Worm (Caenorhabditis elegans) whole organism, young adult: ENCODE results near the gene ubxn-4.

Experiments
- F23B12.7 ChIP-seq: sonication (generic microtip); optimal IDR thresholded peaks from 2 replicates; lab custom pipeline; 2017; ENCODE audit warnings: missing genetic modification characterization, mild to moderate bottlenecking, missing compliant biosample characterization, antibody characterized with exemption, moderate library complexity; ENCODE audit not compliant: insufficient read depth
- F33H1.4 ChIP-seq: fragments of 200-800 bp; sonication (Bioruptor generic); IDR thresholded peaks from 2 replicates; pipeline ENCODE4 v1.3.6; 2022; ENCODE audit warnings: missing genetic modification reagents, missing genetic modification characterization, missing compliant biosample characterization
- F49E8.2 ChIP-seq: sonication (generic microtip); optimal IDR thresholded peaks from 3 replicates; lab custom pipeline; 2017; ENCODE audit warnings: missing genetic modification characterization, mild to moderate bottlenecking, missing compliant biosample characterization, antibody characterized with exemption, moderate library complexity; ENCODE audit not compliant: insufficient read depth
- Y56A3A.18 ChIP-seq: fragments of 200-800 bp; sonication (Bioruptor generic); IDR thresholded peaks from 2 replicates; pipeline ENCODE4 v1.3.6; 2022; ENCODE audit warnings: missing genetic modification reagents, missing genetic modification characterization, missing compliant biosample characterization
- Y67H2A.10 ChIP-seq: fragments of 200-800 bp; sonication (Bioruptor generic); conservative IDR thresholded peaks from 2 replicates; pipeline ENCODE4 v1.3.6; 2022; ENCODE audit warnings: missing genetic modification reagents, missing genetic modification characterization, missing compliant biosample characterization
- Y79H2A.3 ChIP-seq: fragments of 200-800 bp; sonication (Bioruptor generic); conservative IDR thresholded peaks from 2 replicates; pipeline ENCODE4 v1.3.6; 2022; ENCODE audit warnings: missing genetic modification reagents, missing genetic modification characterization, missing compliant biosample characterization
- atf-7 ChIP-seq: sonication (generic microtip); optimal IDR thresholded peaks from 2 replicates; lab custom pipeline; 2017; ENCODE audit warnings: mild to moderate bottlenecking, missing genetic modification characterization, missing compliant biosample characterization
- athp-1 ChIP-seq: sonication (generic microtip); optimal IDR thresholded peaks from 2 replicates; lab custom pipeline; 2017; ENCODE audit warnings: mild to moderate bottlenecking, missing genetic modification characterization, missing compliant biosample characterization
- bed-2 ChIP-seq: fragments of 200-800 bp; sonication (Bioruptor generic); IDR thresholded peaks from 2 replicates; pipeline ENCODE4 v1.3.6; 2022; ENCODE audit warnings: missing genetic modification reagents, missing genetic modification characterization, missing compliant biosample characterization
- cebp-1 ChIP-seq, 2 experiments: fragments of 200-800 bp in 1 of 2; sonication (Bioruptor generic) in 1 of 2; sonication (generic microtip) in 1 of 2; IDR thresholded peaks in 1 of 2; optimal IDR thresholded peaks in 1 of 2; 2 replicates each; pipeline versions ENCODE4 v1.3.6 to Lab custom; 2017 to 2022; ENCODE audit warnings: missing compliant biosample characterization in 2 of 2, missing genetic modification characterization in 2 of 2, mild to moderate bottlenecking in 1 of 2, missing genetic modification reagents in 1 of 2, moderate library complexity in 1 of 2
- ceh-100 ChIP-seq: fragments of 200-800 bp; sonication (Bioruptor generic); IDR thresholded peaks from 2 replicates; pipeline ENCODE4 v1.3.6; 2022; ENCODE audit warnings: missing genetic modification reagents, missing genetic modification characterization, missing compliant biosample characterization
- ceh-40 ChIP-seq: fragments of 200-800 bp; sonication (Bioruptor generic); IDR thresholded peaks from 2 replicates; pipeline ENCODE4 v1.3.6; 2022; ENCODE audit warnings: missing genetic modification characterization, missing compliant biosample characterization
- ceh-58 ChIP-seq: fragments of 200-800 bp; sonication (Bioruptor generic); IDR thresholded peaks from 2 replicates; pipeline ENCODE4 v1.3.6; 2022; ENCODE audit warnings: missing genetic modification characterization, missing compliant biosample characterization
- ceh-79 ChIP-seq: sonication (generic microtip); optimal IDR thresholded peaks from 2 replicates; lab custom pipeline; 2017; ENCODE audit warnings: mild to moderate bottlenecking, missing genetic modification characterization, missing compliant biosample characterization
- chd-7 ChIP-seq: sonication (generic microtip); optimal IDR thresholded peaks from 2 replicates; lab custom pipeline; 2016; ENCODE audit warnings: mild to moderate bottlenecking, missing genetic modification characterization, moderate library complexity, missing compliant biosample characterization
- dpff-1 ChIP-seq: sonication (generic microtip); optimal IDR thresholded peaks from 2 replicates; lab custom pipeline; 2017; ENCODE audit warnings: mild to moderate bottlenecking, missing genetic modification characterization, missing compliant biosample characterization
- efl-1 ChIP-seq: fragments of 150-350 bp; optimal IDR thresholded peaks from 2 replicates; lab custom pipeline; 2014; ENCODE audit warnings: missing biosample characterization, missing genetic modification reagents, missing genetic modification characterization
- egl-18 ChIP-seq: fragments of 200-800 bp; sonication (Bioruptor generic); IDR thresholded peaks from 2 replicates; pipeline ENCODE4 v1.3.6; 2022; ENCODE audit warnings: missing genetic modification reagents, missing genetic modification characterization, missing compliant biosample characterization
- egrh-3 ChIP-seq: fragments of 200-800 bp; sonication (Bioruptor generic); IDR thresholded peaks from 2 replicates; pipeline ENCODE4 v1.3.6; 2022; ENCODE audit warnings: missing genetic modification reagents, missing genetic modification characterization, missing compliant biosample characterization
- hlh-26 ChIP-seq: fragments of 200-800 bp; sonication (Bioruptor generic); conservative IDR thresholded peaks from 2 replicates; pipeline ENCODE4 v1.3.6; 2022; ENCODE audit warnings: missing genetic modification reagents, missing genetic modification characterization, missing compliant biosample characterization
- hmg-1.2 ChIP-seq: fragments of 200-800 bp; sonication (Bioruptor generic); IDR thresholded peaks from 2 replicates; pipeline ENCODE4 v1.3.6; 2022; ENCODE audit warnings: missing genetic modification reagents, missing genetic modification characterization, missing compliant biosample characterization
- hsf-1 ChIP-seq: fragments of 200-800 bp; sonication (Bioruptor generic); IDR thresholded peaks from 2 replicates; pipeline ENCODE4 v1.3.6; 2022; ENCODE audit warnings: missing genetic modification reagents, missing genetic modification characterization, missing compliant biosample characterization
- lin-35 ChIP-seq, 3 experiments: fragments of 150-350 bp in 2 of 3; sonication (generic microtip) in 1 of 3; optimal IDR thresholded peaks; 2 replicates each; lab custom pipeline; 2014 to 2018; ENCODE audit warnings: missing biosample characterization in 3 of 3, missing genetic modification characterization in 3 of 3, missing genetic modification reagents in 3 of 3
- lin-54 ChIP-seq: fragments of 200-800 bp; sonication (Bioruptor generic); optimal IDR thresholded peaks from 2 replicates; lab custom pipeline; 2018; ENCODE audit warnings: mild to moderate bottlenecking, missing genetic modification characterization, missing compliant biosample characterization
- lsl-1 ChIP-seq: fragments of 200-800 bp; sonication (Bioruptor generic); optimal IDR thresholded peaks from 2 replicates; lab custom pipeline; 2018; ENCODE audit warnings: mild to moderate bottlenecking, missing genetic modification characterization, moderate library complexity, missing compliant biosample characterization
- madf-3 ChIP-seq: fragments of 200-800 bp; sonication (Bioruptor generic); IDR thresholded peaks from 2 replicates; pipeline ENCODE4 v1.3.6; 2022; ENCODE audit warnings: missing genetic modification reagents, missing genetic modification characterization, missing compliant biosample characterization
- madf-6 ChIP-seq: fragments of 200-800 bp; sonication (Bioruptor generic); IDR thresholded peaks from 2 replicates; pipeline ENCODE4 v1.3.6; 2022; ENCODE audit warnings: missing genetic modification reagents, missing genetic modification characterization, missing compliant biosample characterization
- mel-28 ChIP-seq: sonication (generic microtip); optimal IDR thresholded peaks from 2 replicates; lab custom pipeline; 2016; ENCODE audit warnings: borderline replicate concordance, mild to moderate bottlenecking, missing genetic modification characterization, missing compliant biosample characterization
- mes-4 ChIP-seq: sonication (generic microtip); optimal IDR thresholded peaks from 2 replicates; lab custom pipeline; 2016; ENCODE audit warnings: missing genotype, missing genetic modification characterization, missing compliant biosample characterization
- nfyb-1 ChIP-seq: fragments of 200-800 bp; sonication (Bioruptor generic); IDR thresholded peaks from 2 replicates; pipeline ENCODE4 v1.3.6; 2022; ENCODE audit warnings: missing genetic modification reagents, missing genetic modification characterization, missing compliant biosample characterization
- pbrm-1 ChIP-seq: fragments of 200-800 bp; sonication (Bioruptor generic); IDR thresholded peaks from 2 replicates; pipeline ENCODE4 v1.3.6; 2022; ENCODE audit warnings: missing genetic modification reagents, missing genetic modification characterization, missing compliant biosample characterization
- rpc-1 ChIP-seq, 2 experiments: fragments of 150-350 bp in 1 of 2; sonication (generic microtip) in 1 of 2; optimal IDR thresholded peaks; 2 replicates each; lab custom pipeline; 2014 to 2018; ENCODE audit warnings: missing biosample characterization in 1 of 2, missing genetic modification characterization in 1 of 2, missing genetic modification reagents in 1 of 2, missing genotype in 1 of 2
- snpc-1.3 ChIP-seq: sonication (generic microtip); optimal IDR thresholded peaks from 2 replicates; lab custom pipeline; 2017; ENCODE audit warnings: missing genetic modification characterization, mild to moderate bottlenecking, missing compliant biosample characterization, antibody characterized with exemption, moderate library complexity, missing genotype, missing genetic modification reagents; ENCODE audit not compliant: insufficient read depth
- snpc-4 ChIP-seq, 5 experiments: fragments of 150-350 bp in 1 of 5; sonication (generic microtip) in 4 of 5; optimal IDR thresholded peaks; 2 replicates each; lab custom pipeline; 2014 to 2018; ENCODE audit warnings: missing genetic modification characterization in 5 of 5, missing biosample characterization in 3 of 5, antibody characterized with exemption in 2 of 5, mild to moderate bottlenecking in 2 of 5, missing compliant biosample characterization in 2 of 5, missing genotype in 2 of 5, moderate library complexity in 2 of 5, missing genetic modification reagents in 1 of 5
- tlf-1 ChIP-seq: fragments of 200-800 bp; sonication (Bioruptor generic); optimal IDR thresholded peaks from 2 replicates; lab custom pipeline; 2018; ENCODE audit warnings: mild to moderate bottlenecking, missing genetic modification characterization, missing compliant biosample characterization
- unc-130 ChIP-seq: sonication (generic microtip); optimal IDR thresholded peaks from 2 replicates; lab custom pipeline; 2016; ENCODE audit warnings: missing genetic modification reagents, missing genetic modification characterization, missing compliant biosample characterization
- xnd-1 ChIP-seq: sonication (generic microtip); optimal IDR thresholded peaks from 2 replicates; lab custom pipeline; 2016; ENCODE audit warnings: missing genotype, missing genetic modification reagents, missing genetic modification characterization, missing compliant biosample characterization
- ztf-26 ChIP-seq: sonication (generic microtip); optimal IDR thresholded peaks from 2 replicates; lab custom pipeline; 2017; ENCODE audit warnings: missing genetic modification characterization, missing compliant biosample characterization

ubxn-4 gene

ce11 chrIII:8449160-8449807 lies 43.9 kb upstream of the ubxn-4 start, which contains the start of gene mrpl-32 (continued):
- TF ChIP-seq xnd-1 (tag; lab: Kevin White, UChicago) = peak; percentile 38
- TF ChIP-seq egl-18 (GFP tag; lab: Robert Waterston, UW) = no peak
- no peak for TF ChIP-seq madf-3
- peak; percentile 33 for TF ChIP-seq chd-7 (tag; lab: Kevin White, UChicago)
- TF ChIP-seq atf-7 (tag; lab: Kevin White, UChicago) = peak; percentile 39
- TF ChIP-seq hlh-26 (GFP tag; lab: Robert Waterston, UW) = no peak
- TF ChIP-seq ceh-100 = 0 out of 2 replicates have a peak, but pooled peaks have one; percentile 22
- TF ChIP-seq F23B12.7 = peak; percentile 16
- peak; percentile 46 for TF ChIP-seq snpc-4 (GFP tag; optimal IDR thresholded peaks at IDR 0.05; lab: Kevin White, UChicago)
- TF ChIP-seq snpc-4 (tag; optimal IDR thresholded peaks at IDR 0.05; lab: Kevin White, UChicago) = peak in 2 of 4 experiments; percentile 21 to 64
- TF ChIP-seq egrh-3 (GFP tag; lab: Robert Waterston, UW) = no peak
- peak; percentile 68; the same call in 1 of the 2 replicates for TF ChIP-seq nfyb-1 (GFP tag; lab: Robert Waterston, UW)
- peak; percentile 35 for TF ChIP-seq tlf-1
- TF ChIP-seq dpff-1 = peak; percentile 12
- peak; percentile 27; the same call in 1 of the 2 replicates for TF ChIP-seq hmg-1.2 (GFP tag; lab: Robert Waterston, UW)
- no peak for TF ChIP-seq bed-2 (GFP tag; lab: Robert Waterston, UW)
- peak; percentile 87 for TF ChIP-seq hsf-1 (GFP tag; lab: Robert Waterston, UW)
- TF ChIP-seq Y79H2A.3 (GFP tag; lab: Robert Waterston, UW) = 0 out of 2 replicates have a peak, but pooled peaks have one; percentile 19
- peak; percentile 31 for TF ChIP-seq unc-130 (GFP tag; lab: Kevin White, UChicago)
- TF ChIP-seq efl-1 (GFP tag; lab: Kevin White, UChicago) = peak; percentile 8
- TF ChIP-seq pbrm-1 (GFP tag; lab: Robert Waterston, UW) = 0 out of 2 replicates have a peak, but pooled peaks have one; percentile 19
- TF ChIP-seq ceh-58 (GFP tag; lab: Robert Waterston, UW) = 0 out of 2 replicates have a peak, but pooled peaks have one; percentile 11
- TF ChIP-seq mel-28 (tag; lab: Kevin White, UChicago) = no peak
- no peak for TF ChIP-seq Y67H2A.10 (GFP tag; lab: Robert Waterston, UW)
- no peak for TF ChIP-seq cebp-1 (GFP tag; IDR thresholded peaks at IDR 0.05; lab: Robert Waterston, UW)
- TF ChIP-seq cebp-1 (tag; optimal IDR thresholded peaks at IDR 0.05; lab: Kevin White, UChicago) = peak; percentile 28
- peak; percentile 51 for TF ChIP-seq F49E8.2 (tag; lab: Kevin White, UChicago)
- TF ChIP-seq mes-4 = no peak
- TF ChIP-seq Y56A3A.18 = peak; percentile 82; the same call in 1 of the 2 replicates
- no peak for TF ChIP-seq ceh-40
- peak in 1 of 3 experiments; percentile 13 for TF ChIP-seq lin-35 (GFP tag; optimal IDR thresholded peaks at IDR 0.05; lab: Kevin White, UChicago)
- peak; percentile 34 for TF ChIP-seq lsl-1 (GFP tag; lab: Kevin White, UChicago)
- TF ChIP-seq madf-6 (GFP tag; lab: Robert Waterston, UW) = peak; percentile 68
- peak; percentile 51 for TF ChIP-seq snpc-1.3
- no peak for TF ChIP-seq ztf-26 (tag; lab: Kevin White, UChicago)
- peak; percentile 20 for TF ChIP-seq ceh-79 (tag; lab: Kevin White, UChicago)
- TF ChIP-seq athp-1 (tag; lab: Kevin White, UChicago) = peak; percentile 66
- peak; percentile 8 for TF ChIP-seq rpc-1 (optimal IDR thresholded peaks at IDR 0.05; lab: Kevin White, UChicago)
- no peak for TF ChIP-seq rpc-1 (tag; optimal IDR thresholded peaks at IDR 0.05; lab: Kevin White, UChicago)
- TF ChIP-seq F33H1.4 (GFP tag; lab: Robert Waterston, UW) = peak; percentile 33; the same call in 1 of the 2 replicates
- peak; percentile 62 for TF ChIP-seq lin-54 (GFP tag; lab: Kevin White, UChicago)
